Worm (Caenorhabditis elegans) whole organism, L1 larva: ENCODE measurements around the gene B0496.6.

Experiments
- aha-1 ChIP-seq: fragments of 150-350 bp; optimal IDR thresholded peaks from 2 replicates; lab custom pipeline; 2014; ENCODE audit warnings: missing biosample characterization, missing genetic modification characterization
- dpl-1 ChIP-seq, 3 experiments: fragments of 150-350 bp in 2 of 3; sonication (generic microtip) in 1 of 3; optimal IDR thresholded peaks; 2 replicates each; lab custom pipeline; 2014 to 2017; ENCODE audit warnings: missing biosample characterization in 3 of 3, missing genetic modification characterization in 3 of 3, missing genetic modification reagents in 3 of 3
- lin-35 ChIP-seq, 2 experiments: fragments of 150-350 bp; optimal IDR thresholded peaks; 2 replicates each; lab custom pipeline; 2014; ENCODE audit warnings: missing biosample characterization in 2 of 2, missing genetic modification characterization in 2 of 2, missing genetic modification reagents in 2 of 2
- lin-39 ChIP-seq: fragments of 150-350 bp; optimal IDR thresholded peaks from 2 replicates; lab custom pipeline; 2014; ENCODE audit warnings: missing biosample characterization, missing genetic modification reagents, missing genetic modification characterization
- lsy-2 ChIP-seq, 2 experiments: fragments of 150-350 bp; optimal IDR thresholded peaks; 2 replicates each; lab custom pipeline; 2014; ENCODE audit warnings: missing biosample characterization in 2 of 2, missing genetic modification characterization in 2 of 2
- sup-37 ChIP-seq: fragments of 200-800 bp; sonication (Bioruptor generic); optimal IDR thresholded peaks from 2 replicates; lab custom pipeline; 2018; ENCODE audit warnings: mild to moderate bottlenecking, missing genetic modification characterization, missing compliant biosample characterization
- unc-86 ChIP-seq: sonication (generic microtip); optimal IDR thresholded peaks from 2 replicates; lab custom pipeline; 2016; ENCODE audit warnings: missing genetic modification characterization, missing compliant biosample characterization

- TF ChIP-seq lin-39 (tag; lab: Kevin White, UChicago) (no peak), unc-86 (tag; lab: Kevin White, UChicago) (no peak), dpl-1 (GFP tag; optimal IDR thresholded peaks at IDR 0.05; lab: Kevin White, UChicago) (no peak), lin-35 (GFP tag; optimal IDR thresholded peaks at IDR 0.05; lab: Kevin White, UChicago) (no peak), aha-1 (tag; lab: Kevin White, UChicago) (no peak), lsy-2 (tag; optimal IDR thresholded peaks at IDR 0.05; lab: Kevin White, UChicago) (no peak), sup-37 (GFP tag; lab: Kevin White, UChicago) (no peak)
Measured at ce11 chrIV:7460225-7460624, 41.3 kb downstream of the B0496.6 start, which contains the start of gene F13B6.2.
